Fruit fly (Drosophila melanogaster): ENCODE results near the gene gro.
A peak's percentile ranks its signal among the peaks of the same experiment; 100 is the strongest.

gro gene

DNA sequence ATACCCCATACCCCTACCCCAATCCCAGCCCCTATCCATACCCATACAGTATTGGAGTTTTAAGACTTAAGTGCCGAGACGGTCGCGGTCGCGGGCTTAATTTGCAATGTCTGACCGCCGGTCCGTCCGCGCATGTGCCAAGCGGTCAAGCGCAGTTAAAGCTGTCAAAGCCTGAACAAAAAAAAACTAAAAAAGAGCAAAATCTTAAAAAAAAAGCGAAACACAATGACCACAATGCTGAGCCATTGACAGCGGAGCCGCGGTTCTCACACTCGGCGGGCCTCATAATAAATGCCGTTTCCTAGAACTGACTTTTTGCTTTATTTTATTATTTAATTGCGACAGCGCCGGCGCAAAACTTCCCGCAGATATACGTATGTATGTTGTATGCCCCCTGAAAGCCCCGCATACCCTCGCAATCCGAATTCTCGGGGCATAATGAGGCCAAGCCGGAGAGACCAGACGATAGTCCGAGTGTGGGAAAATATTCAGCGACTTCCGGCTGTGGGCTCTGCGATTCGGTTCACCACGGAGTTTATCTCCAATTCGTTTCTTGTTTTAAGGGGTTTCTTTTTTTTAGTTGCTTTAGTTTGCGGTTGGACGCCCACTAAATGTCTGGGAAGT lies 37.0 kb upstream of the gro start (continued):
- TF ChIP-seq CG6808 (GFP tag; optimal IDR thresholded peaks at IDR 0.05) (peak; percentile 82), dac (GFP tag; optimal IDR thresholded peaks at IDR 0.05) (no peak), CG1621 (tag; optimal IDR thresholded peaks at IDR 0.05) (peak; percentile 50), CG10631 (GFP tag; optimal IDR thresholded peaks at IDR 0.05) (no peak), fd85E (GFP tag; optimal IDR thresholded peaks at IDR 0.05) (no peak), topi (GFP tag; optimal IDR thresholded peaks at IDR 0.05) (no peak), eg (GFP tag; IDR thresholded peaks at IDR 0.05) (no peak)

DNA sequence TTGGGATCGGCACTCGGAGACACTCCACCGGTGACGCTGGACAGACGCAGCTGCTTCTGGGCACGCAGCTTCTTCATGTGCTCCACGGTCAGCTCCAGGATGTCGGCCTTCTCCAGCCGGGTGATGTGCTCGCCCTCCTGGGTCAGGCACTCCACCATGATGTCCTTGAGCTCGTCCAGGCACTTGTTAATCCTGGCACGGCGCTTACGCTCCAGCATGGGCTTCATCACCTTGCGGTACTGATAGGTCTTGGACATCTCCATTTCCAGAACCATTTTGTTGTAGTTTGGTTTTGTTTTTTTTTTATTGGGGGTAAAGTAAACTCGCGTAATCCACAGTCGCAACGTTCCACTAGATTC lies 35.9 kb upstream of the gro start:
- TF ChIP-seq CG10669 (GFP tag; optimal IDR thresholded peaks at IDR 0.05), result no peak
- TF ChIP-seq topi (GFP tag; optimal IDR thresholded peaks at IDR 0.05), result no peak
- TF ChIP-seq CG32006 (GFP tag; optimal IDR thresholded peaks at IDR 0.05), result no peak
- TF ChIP-seq CG6854 (GFP tag; optimal IDR thresholded peaks at IDR 0.05), result no peak

DNA sequence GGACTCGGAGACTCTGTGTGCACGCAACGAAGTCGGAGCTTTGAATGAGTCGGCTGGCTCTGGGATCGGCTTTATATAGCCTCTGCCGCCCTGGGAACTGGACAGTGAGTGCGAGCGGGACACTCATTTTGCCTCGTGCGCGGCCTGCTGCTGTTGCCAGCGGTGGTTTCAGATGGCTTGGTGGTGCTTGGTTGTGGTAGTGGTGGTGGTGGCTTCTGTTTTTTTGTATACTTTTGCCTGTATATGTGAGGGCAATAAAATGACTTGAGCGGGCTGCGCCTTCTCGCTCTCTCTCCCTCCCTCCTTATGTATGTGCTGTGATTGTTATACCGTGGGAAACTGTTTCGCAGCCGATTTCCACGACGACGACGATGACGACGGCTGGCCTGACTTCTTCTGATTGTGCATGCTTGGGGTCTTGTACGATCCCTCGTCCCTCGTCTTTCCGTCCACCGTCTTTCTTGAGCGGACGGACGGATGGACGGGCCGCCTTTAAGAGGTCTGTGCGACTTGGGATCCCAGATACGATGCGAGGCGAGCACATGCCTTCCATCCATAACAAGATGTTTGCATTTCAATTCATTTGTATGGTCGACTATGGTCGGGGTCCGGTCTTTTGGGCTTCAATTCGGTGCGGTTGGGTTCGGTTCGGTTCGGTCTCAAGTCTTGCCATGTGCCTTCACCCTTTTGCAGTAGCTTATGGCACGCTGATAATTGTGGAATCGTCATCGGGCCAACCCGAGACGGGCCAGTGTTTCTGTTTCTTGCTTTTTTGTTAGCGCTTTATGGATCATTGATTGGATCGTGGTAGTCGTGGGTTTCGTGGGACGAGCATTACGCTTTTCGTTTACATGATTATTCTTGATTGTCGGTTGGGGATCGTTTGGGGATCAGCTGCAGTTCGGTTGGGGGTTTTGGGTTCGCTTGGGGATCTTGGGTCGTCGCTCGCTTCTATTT lies 35.3 kb upstream of the gro start:
- no peak for TF ChIP-seq CG7368 (GFP tag; optimal IDR thresholded peaks at IDR 0.05)
- peak; percentile 25 for TF ChIP-seq Smox (GFP tag; optimal IDR thresholded peaks at IDR 0.05)
- TF ChIP-seq Gug (GFP tag; IDR thresholded peaks at IDR 0.05), result 0 out of 2 replicates have a peak, but pooled peaks have one; percentile 29
- peak; percentile 58 for TF ChIP-seq spab (GFP tag; optimal IDR thresholded peaks at IDR 0.05)
- TF ChIP-seq CG15336 (GFP tag; IDR thresholded peaks at IDR 0.05), result peak; percentile 58
- TF ChIP-seq CG34406 (GFP tag; optimal IDR thresholded peaks at IDR 0.05), result peak; percentile 12
- no peak for TF ChIP-seq CG8632 (GFP tag; optimal IDR thresholded peaks at IDR 0.05)
- TF ChIP-seq CG3919 (GFP tag; optimal IDR thresholded peaks at IDR 0.05), result peak; percentile 18
- peak; percentile 71 for TF ChIP-seq Lpt (GFP tag; optimal IDR thresholded peaks at IDR 0.05)
- no peak for TF ChIP-seq achi (GFP tag; optimal IDR thresholded peaks at IDR 0.05)
- TF ChIP-seq lz (GFP tag; optimal IDR thresholded peaks at IDR 0.05), result no peak
- TF ChIP-seq salr (GFP tag; optimal IDR thresholded peaks at IDR 0.05), result no peak
- peak; percentile 12 for TF ChIP-seq Sox14 (GFP tag; optimal IDR thresholded peaks at IDR 0.05)
- TF ChIP-seq CG6163 (GFP tag; IDR thresholded peaks at IDR 0.05), result peak; percentile 33; the same call in 1 of the 3 replicates
- TF ChIP-seq fd85E (GFP tag; optimal IDR thresholded peaks at IDR 0.05), result no peak
- no peak for TF ChIP-seq CG6792 (GFP tag; optimal IDR thresholded peaks at IDR 0.05)
- peak; percentile 3 for TF ChIP-seq fd59A (GFP tag; optimal IDR thresholded peaks at IDR 0.05)
- TF ChIP-seq Hr38 (GFP tag; optimal IDR thresholded peaks at IDR 0.05), result no peak
- no peak for TF ChIP-seq CG11294 (GFP tag; IDR thresholded peaks at IDR 0.05)
- TF ChIP-seq Met (GFP tag; optimal IDR thresholded peaks at IDR 0.05), result peak; percentile 60
- no peak for TF ChIP-seq Sox15 (GFP tag; optimal IDR thresholded peaks at IDR 0.05)
- peak; percentile 67 for TF ChIP-seq Eip78C (GFP tag)
- no peak for TF ChIP-seq CG31627 (GFP tag; optimal IDR thresholded peaks at IDR 0.05)
- TF ChIP-seq Ets96B (tag; optimal IDR thresholded peaks at IDR 0.05), result peak; percentile 57
- peak; percentile 62 for TF ChIP-seq fkh (GFP tag; optimal IDR thresholded peaks at IDR 0.05)
- TF ChIP-seq dsx (GFP tag; optimal IDR thresholded peaks at IDR 0.05; ENCODE audit: poor library complexity, severe bottlenecking), result peak; percentile 79
- TF ChIP-seq ss (GFP tag; optimal IDR thresholded peaks at IDR 0.05), result peak; percentile 80 to 92
- TF ChIP-seq CG3032 (tag; optimal IDR thresholded peaks at IDR 0.05), result peak; percentile 44
- peak; percentile 54; the same call in 2 of the 3 replicates for TF ChIP-seq CG8119 (GFP tag; IDR thresholded peaks at IDR 0.05)
- peak; percentile 71 for TF ChIP-seq eg (GFP tag; IDR thresholded peaks at IDR 0.05)
- no peak for TF ChIP-seq CG11902 (GFP tag; optimal IDR thresholded peaks at IDR 0.05)
- peak; percentile 15 for TF ChIP-seq Eip93F (GFP tag; optimal IDR thresholded peaks at IDR 0.05)
- TF ChIP-seq CG4318 (GFP tag; optimal IDR thresholded peaks at IDR 0.05), result no peak
- no peak for TF ChIP-seq pdm3 (GFP tag; optimal IDR thresholded peaks at IDR 0.05)
- peak; percentile 54 for TF ChIP-seq CG1621 (tag; optimal IDR thresholded peaks at IDR 0.05)
- peak; percentile 66 for TF ChIP-seq CG6808 (GFP tag; optimal IDR thresholded peaks at IDR 0.05)
- TF ChIP-seq Blimp-1 (GFP tag; optimal IDR thresholded peaks at IDR 0.05), result peak; percentile 15
- peak; percentile 79 for TF ChIP-seq CG6854 (GFP tag; optimal IDR thresholded peaks at IDR 0.05)
- TF ChIP-seq vri (GFP tag; optimal IDR thresholded peaks at IDR 0.05), result peak; percentile 47
